Worm (Caenorhabditis elegans) whole organism, L1 larva: ENCODE measurements around the gene myo-3.

Source experiments
- ceh-82 ChIP-seq, 3 experiments: fragments of 150-350 bp in 1 of 3; sonication (generic microtip) in 2 of 3; optimal IDR thresholded peaks; 2 replicates each; lab custom pipeline; 2014 to 2017; ENCODE audit warnings: missing biosample characterization in 3 of 3, missing genetic modification characterization in 3 of 3
- efl-1 ChIP-seq, 4 experiments: fragments of 150-350 bp; optimal IDR thresholded peaks in 3 of 4; peaks in 1 of 4; 1 replicate in 1 of 4; 2 replicates in 3 of 4; lab custom pipeline; 2014; ENCODE audit warnings: missing biosample characterization in 2 of 4, missing genetic modification characterization in 2 of 4, missing genetic modification reagents in 2 of 4
- elt-3 ChIP-seq, 6 experiments: fragments of 150-350 bp in 1 of 6; sonication (generic microtip); optimal IDR thresholded peaks; 2 replicates each; lab custom pipeline; 2017 to 2018; ENCODE audit warnings: missing biosample characterization in 6 of 6, missing genetic modification characterization in 6 of 6, inconsistent platforms in 1 of 6
- lin-35 ChIP-seq, 2 experiments: fragments of 150-350 bp; optimal IDR thresholded peaks; 2 replicates each; lab custom pipeline; 2014; ENCODE audit warnings: missing biosample characterization in 2 of 2, missing genetic modification characterization in 2 of 2, missing genetic modification reagents in 2 of 2
- nhr-76 ChIP-seq: sonication (generic microtip); optimal IDR thresholded peaks from 2 replicates; lab custom pipeline; 2017; ENCODE audit warnings: missing biosample characterization, missing genetic modification characterization
- nhr-90 ChIP-seq: sonication (generic microtip); optimal IDR thresholded peaks from 2 replicates; lab custom pipeline; 2016; ENCODE audit warnings: mild to moderate bottlenecking, missing genetic modification characterization, missing compliant biosample characterization; ENCODE audit not compliant: poor library complexity
- tbx-2 ChIP-seq: sonication (generic microtip); optimal IDR thresholded peaks from 2 replicates; lab custom pipeline; 2016; ENCODE audit warnings: missing genetic modification characterization, missing compliant biosample characterization
- unc-130 ChIP-seq: fragments of 150-350 bp; optimal IDR thresholded peaks from 2 replicates; lab custom pipeline; 2017; ENCODE audit warnings: missing biosample characterization, missing genetic modification characterization, inconsistent platforms

DNA sequence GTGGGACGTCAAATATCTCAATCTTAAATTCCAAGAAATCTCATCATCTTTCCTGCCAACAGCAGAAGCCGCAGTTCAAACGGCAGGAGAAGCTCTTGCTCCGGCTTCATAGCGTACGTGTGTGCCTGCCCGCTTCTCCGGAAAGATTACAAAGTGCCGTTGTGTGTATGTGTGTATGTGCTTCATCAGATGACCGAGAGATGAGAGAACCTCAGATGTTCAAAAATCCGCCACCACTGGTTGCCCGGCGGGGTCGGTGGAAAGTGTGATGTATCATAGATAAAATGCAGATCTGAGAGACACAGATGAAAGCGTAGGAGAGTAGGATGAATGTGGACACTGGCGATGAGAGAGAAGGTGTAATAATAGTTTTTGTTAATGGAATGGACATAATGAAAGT lies 718 bp downstream of the myo-3 start:
- TF ChIP-seq ceh-82 (tag; optimal IDR thresholded peaks at IDR 0.05; lab: Kevin White, UChicago) (no peak), nhr-90 (tag; lab: Kevin White, UChicago) (no peak), elt-3 (tag; optimal IDR thresholded peaks at IDR 0.05; lab: Kevin White, UChicago) (no peak), efl-1 (optimal IDR thresholded peaks at IDR 0.05; lab: Kevin White, UChicago) (no peak), efl-1 (GFP tag; optimal IDR thresholded peaks at IDR 0.05 in 1 of 2; lab: Kevin White, UChicago) (no peak), unc-130 (peak; percentile 15), lin-35 (GFP tag; optimal IDR thresholded peaks at IDR 0.05; lab: Kevin White, UChicago) (no peak), nhr-76 (tag; lab: Kevin White, UChicago) (no peak), tbx-2 (tag; lab: Kevin White, UChicago) (no peak)
